Fruit fly (Drosophila melanogaster): ENCODE results near the gene sba.

Gene sba

DNA sequence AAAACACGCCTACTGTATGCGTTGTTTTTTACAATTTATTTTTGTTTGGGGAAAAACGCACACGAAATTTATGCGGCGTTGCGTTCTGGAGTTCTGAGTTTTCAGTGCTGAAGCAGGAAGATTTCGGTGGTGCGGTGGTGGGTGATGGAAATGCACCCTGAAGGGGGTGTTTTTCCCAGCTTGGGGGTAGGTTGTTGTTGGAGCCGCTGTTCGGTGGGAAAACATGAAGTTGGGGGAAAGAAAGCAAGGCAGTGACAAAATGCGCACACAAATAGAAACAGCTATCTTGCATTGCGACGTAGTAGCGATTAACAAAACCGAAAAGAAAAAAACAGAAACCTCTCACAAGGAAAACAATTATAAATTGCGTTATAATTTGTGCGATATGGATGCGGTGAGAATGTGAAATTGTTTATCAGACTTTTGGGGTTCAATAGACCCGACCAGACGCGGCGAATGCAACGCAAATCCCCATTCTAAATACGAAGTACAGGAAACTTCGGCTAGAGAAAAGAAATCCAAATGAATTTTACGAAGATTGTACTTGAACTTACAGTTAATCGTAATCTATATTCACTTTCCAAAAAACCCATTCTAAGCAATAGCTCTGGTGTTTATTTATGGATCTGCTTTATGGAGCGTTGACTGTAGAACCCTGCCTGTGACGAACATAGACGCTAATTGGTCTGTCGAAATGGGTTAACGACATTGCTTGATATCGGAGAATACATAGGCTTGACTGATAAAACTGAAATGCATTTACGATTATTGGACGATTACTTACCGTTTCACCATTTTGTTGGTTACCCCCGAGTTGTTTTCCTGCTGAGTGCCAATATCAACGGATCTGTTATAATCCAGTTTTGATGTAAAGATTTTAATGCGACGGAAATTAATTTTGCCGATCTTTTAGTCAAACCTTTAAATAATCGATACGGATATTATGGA is 34.2 kb downstream of the sba start (continued):
- peak; percentile 31; the same call in 1 of the 2 replicates for TF ChIP-seq Drgx (GFP tag; IDR thresholded peaks at IDR 0.05)
- TF ChIP-seq Kr (GFP tag; optimal IDR thresholded peaks at IDR 0.05): no peak
- TF ChIP-seq B-H2 (GFP tag; optimal IDR thresholded peaks at IDR 0.05): no peak
- TF ChIP-seq onecut (GFP tag; IDR thresholded peaks at IDR 0.05): peak; percentile 25
- no peak for TF ChIP-seq scrt (GFP tag; optimal IDR thresholded peaks at IDR 0.05)
- TF ChIP-seq Neu2 (GFP tag; optimal IDR thresholded peaks at IDR 0.05; ENCODE audit: borderline replicate concordance): no peak
- peak; percentile 36 for TF ChIP-seq CG2712 (tag; optimal IDR thresholded peaks at IDR 0.05)
- no peak for TF ChIP-seq CG10565 (GFP tag; optimal IDR thresholded peaks at IDR 0.05)
- no peak for TF ChIP-seq pho (GFP tag; optimal IDR thresholded peaks at IDR 0.05)
- peak; percentile 43 for TF ChIP-seq zf30C (GFP tag; optimal IDR thresholded peaks at IDR 0.05)
- 0 out of 2 replicates have a peak, but pooled peaks have one; percentile 30 for TF ChIP-seq CG4730 (GFP tag; IDR thresholded peaks at IDR 0.05)
- no peak for TF ChIP-seq Antp (GFP tag; optimal IDR thresholded peaks at IDR 0.05)
- TF ChIP-seq CG8944 (GFP tag; optimal IDR thresholded peaks at IDR 0.05): no peak
- TF ChIP-seq Vsx1 (GFP tag; optimal IDR thresholded peaks at IDR 0.05): no peak
- peak; percentile 33 for TF ChIP-seq Xbp1 (GFP tag; optimal IDR thresholded peaks at IDR 0.05)
- TF ChIP-seq Trl (optimal IDR thresholded peaks at IDR 0.05): no peak
- peak; percentile 12 for TF ChIP-seq Trl (GFP tag; optimal IDR thresholded peaks at IDR 0.05)
- TF ChIP-seq Blimp-1 (GFP tag; optimal IDR thresholded peaks at IDR 0.05): peak; percentile 35
- peak; percentile 13 for TF ChIP-seq gcm (GFP tag; optimal IDR thresholded peaks at IDR 0.05)
- TF ChIP-seq CG3163 (GFP tag; optimal IDR thresholded peaks at IDR 0.05): no peak
- no peak for TF ChIP-seq CG33213 (GFP tag; optimal IDR thresholded peaks at IDR 0.05)
- peak; percentile 59 for TF ChIP-seq crol (GFP tag; IDR thresholded peaks at IDR 0.05)
- peak; percentile 32; the same call in 1 of the 3 replicates for TF ChIP-seq ci (GFP tag; IDR thresholded peaks at IDR 0.05)
- peak; percentile 18; the same call in 1 of the 2 replicates for TF ChIP-seq CG32532 (GFP tag; IDR thresholded peaks at IDR 0.05)
- TF ChIP-seq CG2678 (tag; optimal IDR thresholded peaks at IDR 0.05): peak; percentile 23
- no peak for TF ChIP-seq Lim3 (GFP tag; IDR thresholded peaks at IDR 0.05)
- peak; percentile 14 for TF ChIP-seq Meics (GFP tag; optimal IDR thresholded peaks at IDR 0.05)
- TF ChIP-seq pros (GFP tag; optimal IDR thresholded peaks at IDR 0.05): peak; percentile 28
- peak; percentile 8 for TF ChIP-seq CG17829 (tag; optimal IDR thresholded peaks at IDR 0.05)
- no peak for TF ChIP-seq CG7357 (GFP tag; IDR thresholded peaks at IDR 0.05)
- no peak for TF ChIP-seq hkb (optimal IDR thresholded peaks at IDR 0.05)
- TF ChIP-seq hkb (GFP tag; IDR thresholded peaks at IDR 0.05): 0 out of 2 replicates have a peak, but pooled peaks have one; percentile 28
- peak; percentile 38 for TF ChIP-seq Rfx (GFP tag; IDR thresholded peaks at IDR 0.05)
- TF ChIP-seq CG15269 (tag; optimal IDR thresholded peaks at IDR 0.05): peak; percentile 35
- TF ChIP-seq Nf-YB (GFP tag; optimal IDR thresholded peaks at IDR 0.05): peak; percentile 19
- TF ChIP-seq kah (GFP tag; optimal IDR thresholded peaks at IDR 0.05): no peak
- no peak for TF ChIP-seq Dip3 (GFP tag; optimal IDR thresholded peaks at IDR 0.05)
- TF ChIP-seq CG17385 (GFP tag; optimal IDR thresholded peaks at IDR 0.05): peak; percentile 29
- TF ChIP-seq pnt (GFP tag; optimal IDR thresholded peaks at IDR 0.05): no peak
- peak; percentile 28; the same call in 1 of the 2 replicates for TF ChIP-seq CG9932 (GFP tag; IDR thresholded peaks at IDR 0.05)
- no peak for TF ChIP-seq CG6813 (GFP tag; optimal IDR thresholded peaks at IDR 0.05)
- peak; percentile 8 to 21 for TF ChIP-seq chif (GFP tag; optimal IDR thresholded peaks at IDR 0.05)
- peak; percentile 15; the same call in 1 of the 2 replicates for TF ChIP-seq E2f2 (GFP tag; IDR thresholded peaks at IDR 0.05)
- TF ChIP-seq dmrt99B (tag; optimal IDR thresholded peaks at IDR 0.05): peak; percentile 49
- peak in 1 of 3 experiments; percentile 11 for TF ChIP-seq lola (GFP tag; optimal IDR thresholded peaks at IDR 0.05)
- no peak for TF ChIP-seq CG17912 (GFP tag; optimal IDR thresholded peaks at IDR 0.05)
- no peak for TF ChIP-seq CG43689 (GFP tag; IDR thresholded peaks at IDR 0.05)
- no peak for TF ChIP-seq gt (GFP tag; IDR thresholded peaks at IDR 0.05)
- TF ChIP-seq peb (GFP tag; IDR thresholded peaks at IDR 0.05): peak; percentile 14; the same call in 1 of the 2 replicates

Measured in whole organism, embryonic.